Worm (Caenorhabditis elegans): Measurements from ENCODE around the gene M01H9.5.

ce11 chrIV:4469770-4470709, 4.8 kb downstream of the M01H9.5 start:
- TF ChIP-seq rec-8 (tag; optimal IDR thresholded peaks at IDR 0.05) (no peak), athp-1 (tag; optimal IDR thresholded peaks at IDR 0.05) (peak; percentile 35), madf-8 (GFP tag; conservative IDR thresholded peaks at IDR 0.05) (no peak), F37B4.10 (GFP tag; IDR thresholded peaks at IDR 0.05) (no peak), unc-62 (GFP tag; optimal IDR thresholded peaks at IDR 0.05) (no peak), ztf-28 (GFP tag; IDR thresholded peaks at IDR 0.05) (0 out of 2 replicates have a peak, but pooled peaks have one; percentile 24), tlf-1 (GFP tag; optimal IDR thresholded peaks at IDR 0.05) (peak; percentile 9), ztf-3 (GFP tag; optimal IDR thresholded peaks at IDR 0.05) (peak; percentile 11), hlh-12 (tag; optimal IDR thresholded peaks at IDR 0.05) (no peak), F23B12.7 (tag; optimal IDR thresholded peaks at IDR 0.05; ENCODE audit: insufficient read depth) (no peak), Y53G8AR.9 (GFP tag; conservative IDR thresholded peaks at IDR 0.05) (no peak; the same call in none of the 2 replicates), F10E7.11 (tag; optimal IDR thresholded peaks at IDR 0.05) (no peak)
